Fruit fly (Drosophila melanogaster): ENCODE data around the gene Mcm7.

DNA sequence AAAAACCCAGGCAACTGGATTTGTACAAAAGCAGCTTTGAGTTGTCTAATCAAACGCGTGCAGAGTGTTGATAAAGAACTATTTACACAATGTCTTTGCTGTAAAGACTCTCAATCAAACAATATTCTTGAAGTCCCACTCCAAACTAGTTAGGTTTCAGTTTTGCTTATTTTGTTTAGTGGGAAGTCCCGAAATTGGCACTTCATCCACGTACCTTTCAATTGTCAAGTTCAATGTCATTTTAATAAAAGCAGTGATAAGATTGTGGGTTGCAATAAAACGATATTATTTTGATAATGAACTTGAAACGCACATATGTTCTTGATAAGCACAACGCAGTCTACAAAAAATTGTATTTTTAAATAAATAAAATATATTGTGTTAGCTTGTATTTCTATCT, 34.5 kb upstream of the Mcm7 start:
- TF ChIP-seq Sin3A (optimal IDR thresholded peaks at IDR 0.05) (no peak), fru (optimal IDR thresholded peaks at IDR 0.05) (no peak), ewg (GFP tag; optimal IDR thresholded peaks at IDR 0.05) (no peak)
